Worm (Caenorhabditis elegans) whole organism, midembryonic: ENCODE data around the gene B0250.18.

ENCODE experiments used
- T22C8.4 ChIP-seq: fragments of 200-800 bp; sonication (Bioruptor generic); IDR thresholded peaks from 2 replicates; pipeline ENCODE4 v1.3.6; 2022; ENCODE audit warnings: missing genetic modification characterization, missing compliant biosample characterization
- cog-1 ChIP-seq: sonication (generic microtip); optimal IDR thresholded peaks from 2 replicates; lab custom pipeline; 2016; ENCODE audit warnings: missing genetic modification characterization, missing compliant biosample characterization
- flt-1 ChIP-seq: fragments of 200-800 bp; sonication (Bioruptor generic); IDR thresholded peaks from 2 replicates; pipeline ENCODE4 v1.3.6; 2022; ENCODE audit warnings: missing genetic modification characterization, missing compliant biosample characterization
- klf-2 ChIP-seq: fragments of 200-800 bp; sonication (Bioruptor generic); conservative IDR thresholded peaks from 2 replicates; pipeline ENCODE4 v1.3.6; 2022; ENCODE audit warnings: missing genetic modification reagents, missing genetic modification characterization, missing compliant biosample characterization
- med-1 ChIP-seq: sonication (generic microtip); optimal IDR thresholded peaks from 2 replicates; lab custom pipeline; 2017; ENCODE audit warnings: missing genetic modification characterization, mild to moderate bottlenecking, missing compliant biosample characterization, antibody characterized with exemption, missing genetic modification reagents; ENCODE audit not compliant: insufficient read depth
- ref-1 ChIP-seq: fragments of 200-800 bp; sonication (Bioruptor generic); conservative IDR thresholded peaks from 2 replicates; pipeline ENCODE4 v1.3.6; 2022; ENCODE audit warnings: missing genetic modification reagents, missing genetic modification characterization, missing compliant biosample characterization
- tab-1 ChIP-seq: fragments of 200-800 bp; sonication (Bioruptor generic); IDR thresholded peaks from 2 replicates; pipeline ENCODE4 v1.3.6; 2022; ENCODE audit warnings: missing genetic modification characterization, missing compliant biosample characterization
- ztf-23 ChIP-seq: fragments of 200-800 bp; sonication (Bioruptor generic); IDR thresholded peaks from 2 replicates; pipeline ENCODE4 v1.3.6; 2022; ENCODE audit warnings: missing genetic modification reagents, missing genetic modification characterization, missing compliant biosample characterization
- ztf-29 ChIP-seq: fragments of 200-800 bp; sonication (Bioruptor generic); IDR thresholded peaks from 2 replicates; pipeline ENCODE4 v1.3.6; 2022; ENCODE audit warnings: missing genetic modification reagents, missing genetic modification characterization, missing compliant biosample characterization

B0250.18 gene

DNA sequence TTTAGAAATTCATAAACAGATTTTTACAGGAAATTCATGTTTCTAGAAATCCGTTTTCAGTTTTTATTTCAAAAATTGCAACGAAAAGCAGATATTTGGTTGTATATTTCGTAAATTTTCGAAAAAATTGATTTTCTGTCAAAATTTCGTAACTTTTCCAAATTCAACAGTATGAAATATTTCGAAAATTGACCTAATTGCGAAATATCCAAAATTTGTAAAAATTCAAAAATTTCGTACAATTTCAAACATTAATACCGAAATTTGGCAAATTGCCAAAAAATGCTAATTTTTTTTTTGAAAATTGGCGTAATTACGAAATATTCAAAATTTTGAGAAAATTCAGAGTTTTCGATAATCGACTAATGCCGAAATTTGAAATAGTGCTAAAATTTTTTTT is 46.8 kb downstream of the B0250.18 start:
- no peak for TF ChIP-seq ztf-29 (GFP tag; lab: Robert Waterston, UW)
- TF ChIP-seq cog-1 (tag; lab: Kevin White, UChicago): no peak
- no peak for TF ChIP-seq flt-1
- no peak for TF ChIP-seq med-1 (GFP tag; lab: Kevin White, UChicago)
- no peak for TF ChIP-seq ref-1 (GFP tag; lab: Robert Waterston, UW)
- TF ChIP-seq klf-2: no peak
- TF ChIP-seq T22C8.4 (GFP tag; lab: Robert Waterston, UW): no peak
- TF ChIP-seq tab-1: no peak
- no peak for TF ChIP-seq ztf-23

DNA sequence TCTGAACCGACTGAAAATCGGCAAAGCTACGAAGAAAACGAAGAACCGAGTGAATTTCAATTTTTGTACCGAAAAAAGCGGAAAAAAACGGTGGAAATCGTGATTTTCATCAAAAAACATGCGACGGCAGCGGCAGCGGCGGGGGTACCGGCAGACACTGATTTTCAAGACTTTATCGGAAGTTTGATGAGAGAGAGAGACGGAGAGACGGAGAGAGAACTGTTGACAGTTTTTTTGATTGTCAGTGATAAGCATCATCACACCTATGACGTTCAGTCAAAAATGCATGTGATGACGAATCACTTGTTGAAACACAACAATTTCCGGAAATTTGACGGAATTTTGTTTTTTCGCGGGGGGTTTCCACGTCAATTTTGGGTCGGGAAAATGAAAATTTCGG is 47.3 kb downstream of the B0250.18 start:
- TF ChIP-seq ref-1 (GFP tag; lab: Robert Waterston, UW) (no peak), ztf-29 (GFP tag; lab: Robert Waterston, UW) (no peak), ztf-23 (no peak), tab-1 (no peak), med-1 (GFP tag; lab: Kevin White, UChicago) (no peak), flt-1 (no peak), klf-2 (no peak), T22C8.4 (GFP tag; lab: Robert Waterston, UW) (no peak), cog-1 (tag; lab: Kevin White, UChicago) (no peak)

DNA sequence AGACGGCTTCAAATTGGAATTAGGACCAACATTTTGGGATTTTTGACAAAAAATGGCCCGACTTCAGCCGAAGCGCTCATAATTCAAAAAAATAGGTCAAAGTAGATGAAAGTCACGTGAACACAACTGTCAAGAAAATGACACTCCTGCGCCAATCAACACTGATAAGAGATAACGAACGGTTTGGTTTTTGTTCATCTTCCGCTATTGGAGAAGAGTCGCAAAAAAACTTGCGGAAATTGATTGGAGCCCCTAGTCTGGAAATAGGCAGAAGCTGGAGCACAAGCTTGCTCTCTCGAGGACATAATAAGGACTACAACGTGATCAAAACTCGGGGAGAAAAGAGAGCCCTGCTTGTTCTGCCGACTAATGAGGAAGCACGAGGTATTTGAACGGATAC is 48.5 kb downstream of the B0250.18 start:
- TF ChIP-seq klf-2: no peak
- TF ChIP-seq cog-1 (tag; lab: Kevin White, UChicago): no peak
- TF ChIP-seq med-1 (GFP tag; lab: Kevin White, UChicago): no peak
- no peak for TF ChIP-seq flt-1
- no peak for TF ChIP-seq tab-1
- no peak for TF ChIP-seq ref-1 (GFP tag; lab: Robert Waterston, UW)
- TF ChIP-seq ztf-29 (GFP tag; lab: Robert Waterston, UW): no peak
- TF ChIP-seq T22C8.4 (GFP tag; lab: Robert Waterston, UW): no peak
- TF ChIP-seq ztf-23: no peak

DNA sequence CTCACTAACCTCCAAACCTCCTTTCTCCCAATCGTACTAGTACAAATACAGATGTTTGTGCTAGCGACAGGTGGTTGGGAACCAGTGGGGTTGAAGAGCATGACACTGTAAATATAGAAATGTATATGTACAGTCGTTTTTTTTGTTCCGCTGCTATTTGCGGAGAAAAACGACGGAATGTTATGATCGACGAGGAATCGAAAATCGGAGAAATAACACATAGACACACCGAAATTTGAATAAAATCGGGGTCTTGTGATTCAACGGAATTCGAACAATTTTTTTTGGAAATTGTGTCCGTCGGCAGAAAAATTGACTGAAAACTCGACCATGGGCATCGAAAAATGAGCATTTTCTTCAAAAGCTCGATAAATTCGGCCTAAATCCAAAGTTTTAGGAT is 49.0 kb downstream of the B0250.18 start, which contains the start of gene F53H2.3:
F53H2.3 (minus strand) TSS at position 101 of the 400 bp plus-strand sequence.
- no peak for TF ChIP-seq ztf-23
- no peak for TF ChIP-seq cog-1 (tag; lab: Kevin White, UChicago)
- TF ChIP-seq med-1 (GFP tag; lab: Kevin White, UChicago): no peak
- TF ChIP-seq tab-1: no peak
- TF ChIP-seq flt-1: no peak

DNA sequence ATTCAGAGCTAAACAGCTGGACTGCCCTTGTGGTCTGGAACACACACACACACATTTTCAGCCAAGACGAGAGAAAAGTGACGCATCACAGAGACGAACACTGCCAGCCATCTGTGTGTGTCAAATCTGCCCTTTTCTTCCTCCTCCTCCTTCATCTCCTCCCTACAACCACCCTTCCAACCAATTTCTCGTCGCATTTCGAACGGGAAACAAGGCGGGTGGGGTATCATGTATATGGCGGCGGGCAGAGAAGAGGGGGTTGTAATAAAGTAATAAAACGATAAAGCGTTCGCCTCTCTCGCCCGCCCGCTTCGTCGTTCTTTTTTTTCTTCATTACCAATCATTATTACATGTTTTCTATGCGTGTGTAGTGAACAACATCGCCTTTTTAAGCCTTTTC is 50.4 kb downstream of the B0250.18 start:
- no peak for TF ChIP-seq ztf-29 (GFP tag; lab: Robert Waterston, UW)

DNA sequence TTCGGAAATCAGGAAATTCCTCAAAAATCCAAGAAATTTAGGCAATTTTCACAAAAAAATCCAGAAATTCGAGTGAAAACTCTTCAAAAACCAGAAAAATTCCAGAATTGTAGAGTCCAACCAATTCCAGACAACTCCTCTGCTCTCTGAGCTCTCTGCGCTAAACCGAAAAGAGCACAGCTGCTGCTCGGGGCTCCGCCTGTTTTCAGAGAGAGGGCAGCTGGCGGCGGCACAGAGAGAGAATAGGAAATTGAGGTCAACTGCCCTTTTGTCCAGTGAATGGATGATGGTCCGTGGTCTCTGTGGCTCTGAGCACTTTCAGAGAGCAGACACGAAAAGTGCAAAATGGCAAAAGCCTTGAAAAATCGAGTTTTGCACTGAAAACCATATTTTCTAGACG is 51.7 kb downstream of the B0250.18 start:
- TF ChIP-seq flt-1 (no peak), ref-1 (GFP tag; lab: Robert Waterston, UW) (no peak), T22C8.4 (GFP tag; lab: Robert Waterston, UW) (no peak)

DNA sequence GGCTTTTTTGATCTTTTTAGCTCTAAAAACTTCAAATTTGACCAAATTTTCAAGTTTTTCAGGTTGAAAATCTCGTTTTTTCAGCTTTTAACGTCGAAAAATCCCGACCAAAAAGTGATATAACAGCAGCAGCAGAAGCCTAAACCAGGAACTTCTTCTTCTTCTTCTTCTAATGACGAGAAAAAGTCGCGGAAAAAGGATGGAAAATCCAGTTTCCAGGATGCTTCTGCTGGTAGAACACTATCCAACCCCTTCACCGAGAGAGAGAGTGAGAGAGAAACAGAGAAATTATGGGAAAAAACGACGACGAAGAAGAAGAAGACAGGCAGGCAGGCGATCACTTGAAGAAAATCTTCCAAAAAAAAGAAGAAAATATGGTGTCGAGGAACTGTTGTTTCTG is 53.9 kb downstream of the B0250.18 start:
- TF ChIP-seq med-1 (GFP tag; lab: Kevin White, UChicago): no peak
- TF ChIP-seq tab-1: no peak
- no peak for TF ChIP-seq T22C8.4 (GFP tag; lab: Robert Waterston, UW)
- no peak for TF ChIP-seq cog-1 (tag; lab: Kevin White, UChicago)
- TF ChIP-seq flt-1: no peak
- no peak for TF ChIP-seq ztf-23
- TF ChIP-seq klf-2: no peak
- no peak for TF ChIP-seq ztf-29 (GFP tag; lab: Robert Waterston, UW)
- no peak for TF ChIP-seq ref-1 (GFP tag; lab: Robert Waterston, UW)
